Fruit fly (Drosophila melanogaster) whole organism, embryonic: Measurements from ENCODE around the gene CG33331.

ENCODE experiments used
- Abd-B ChIP-seq: fragments of 200-800 bp; sonication (Bioruptor generic); optimal IDR thresholded peaks from 2 replicates; lab custom pipeline; 2018; ENCODE audit warnings: missing biosample characterization, mild to moderate bottlenecking, missing genetic modification characterization, moderate library complexity
- CG10543 ChIP-seq: fragments of 200-800 bp; sonication (Bioruptor generic); optimal IDR thresholded peaks from 3 replicates; lab custom pipeline; 2017; ENCODE audit warnings: missing biosample characterization, mild to moderate bottlenecking, missing genetic modification characterization, moderate library complexity
- CG11398 ChIP-seq: fragments of 200-800 bp; sonication (Bioruptor generic); optimal IDR thresholded peaks from 2 replicates; lab custom pipeline; 2016; ENCODE audit warnings: missing biosample characterization, missing genetic modification characterization
- CG12155 ChIP-seq: fragments of 200-800 bp; sonication (Bioruptor generic); optimal IDR thresholded peaks from 3 replicates; lab custom pipeline; 2016; ENCODE audit warnings: missing biosample characterization, missing genetic modification characterization
- CG12942 ChIP-seq: fragments of 200-800 bp; sonication (Bioruptor generic); optimal IDR thresholded peaks from 3 replicates; lab custom pipeline; 2016; ENCODE audit warnings: missing biosample characterization, missing genetic modification characterization
- CG13287 ChIP-seq: fragments of 200-800 bp; sonication (Bioruptor generic); IDR thresholded peaks from 2 replicates; pipeline ENCODE4 v1.3.6; 2022; ENCODE audit warnings: missing biosample characterization, missing genetic modification characterization; ENCODE audit not compliant: partially characterized antibody
- CG1602 ChIP-seq: fragments of 200-800 bp; sonication (Bioruptor generic); optimal IDR thresholded peaks from 3 replicates; lab custom pipeline; 2016; ENCODE audit warnings: missing biosample characterization, missing genetic modification characterization
- CG17385 ChIP-seq: fragments of 200-800 bp; sonication (Bioruptor generic); optimal IDR thresholded peaks from 3 replicates; lab custom pipeline; 2018; ENCODE audit warnings: missing biosample characterization, mild to moderate bottlenecking, missing genetic modification characterization
- CG18599 ChIP-seq: fragments of 200-800 bp; sonication (Bioruptor generic); optimal IDR thresholded peaks from 3 replicates; lab custom pipeline; 2017; ENCODE audit warnings: missing biosample characterization, missing genetic modification characterization, mild to moderate bottlenecking, moderate library complexity, missing genetic modification reagents
- CG2889 ChIP-seq: fragments of 200-800 bp; sonication (Bioruptor generic); IDR thresholded peaks from 3 replicates; pipeline ENCODE4 v1.3.6; 2022; ENCODE audit warnings: missing biosample characterization, missing genetic modification characterization
- CG30020 ChIP-seq: fragments of 200-800 bp; optimal IDR thresholded peaks from 2 replicates; lab custom pipeline; 2019; ENCODE audit warnings: missing biosample characterization, mild to moderate bottlenecking, missing genetic modification characterization, moderate library complexity
- CG34224 ChIP-seq: fragments of 200-800 bp; sonication (Bioruptor generic); IDR thresholded peaks from 3 replicates; pipeline ENCODE4 v1.3.6; 2022; ENCODE audit warnings: missing biosample characterization, missing genetic modification characterization; ENCODE audit not compliant: partially characterized antibody
- CG34376 ChIP-seq: fragments of 200-800 bp; sonication (Bioruptor generic); optimal IDR thresholded peaks from 2 replicates; lab custom pipeline; 2018; ENCODE audit warnings: missing biosample characterization, mild to moderate bottlenecking, missing genetic modification characterization
- CG34422 ChIP-seq: fragments of 200-800 bp; sonication (Bioruptor generic); IDR thresholded peaks from 3 replicates; pipeline ENCODE4 v1.3.6; 2022; ENCODE audit warnings: missing biosample characterization, missing genetic modification characterization
- CG4360 ChIP-seq: fragments of 200-800 bp; sonication (Bioruptor generic); IDR thresholded peaks from 2 replicates; pipeline ENCODE4 v1.3.6; 2022; ENCODE audit warnings: missing biosample characterization, missing genetic modification characterization
- CG6683 ChIP-seq: fragments of 200-800 bp; sonication (Bioruptor generic); optimal IDR thresholded peaks from 2 replicates; lab custom pipeline; 2017; ENCODE audit warnings: missing biosample characterization, mild to moderate bottlenecking, missing genetic modification characterization, missing genetic modification reagents
- CG6689 ChIP-seq: fragments of 200-800 bp; sonication (Bioruptor generic); IDR thresholded peaks from 2 replicates; pipeline ENCODE4 v1.3.6; 2022; ENCODE audit warnings: missing biosample characterization, missing genetic modification characterization
- CG9609 ChIP-seq: fragments of 200-800 bp; sonication (Bioruptor generic); optimal IDR thresholded peaks from 3 replicates; lab custom pipeline; 2016; ENCODE audit warnings: missing biosample characterization, missing genetic modification characterization
- D19A ChIP-seq: fragments of 200-800 bp; optimal IDR thresholded peaks from 3 replicates; lab custom pipeline; 2019; ENCODE audit warnings: missing biosample characterization, mild to moderate bottlenecking, missing genetic modification characterization, moderate library complexity
- Dip2 ChIP-seq: fragments of 200-800 bp; sonication (Bioruptor generic); IDR thresholded peaks from 2 replicates; pipeline ENCODE4 v1.3.6; 2022; ENCODE audit warnings: missing biosample characterization, missing genetic modification characterization
- Fer1 ChIP-seq: fragments of 200-800 bp; sonication (Bioruptor generic); optimal IDR thresholded peaks from 2 replicates; lab custom pipeline; 2017; ENCODE audit warnings: missing biosample characterization, mild to moderate bottlenecking, missing genetic modification characterization
- HLH4C ChIP-seq: fragments of 200-800 bp; sonication (Bioruptor generic); IDR thresholded peaks from 3 replicates; pipeline ENCODE4 v1.3.6; 2022; ENCODE audit warnings: missing biosample characterization, missing genetic modification characterization; ENCODE audit not compliant: partially characterized antibody
- Hmx ChIP-seq: fragments of 200-800 bp; sonication (Bioruptor generic); optimal IDR thresholded peaks from 2 replicates; lab custom pipeline; 2016; ENCODE audit warnings: missing biosample characterization, missing genetic modification characterization
- Mes4 ChIP-seq: fragments of 200-800 bp; sonication (Bioruptor generic); optimal IDR thresholded peaks from 2 replicates; lab custom pipeline; 2016; ENCODE audit warnings: missing biosample characterization, missing genetic modification characterization
- Mrtf ChIP-seq: fragments of 200-800 bp; sonication (Bioruptor generic); IDR thresholded peaks from 3 replicates; pipeline ENCODE4 v1.3.6; 2022; ENCODE audit warnings: missing biosample characterization, missing genetic modification characterization
- Nf-YB ChIP-seq: fragments of 200-800 bp; sonication (Bioruptor generic); optimal IDR thresholded peaks from 3 replicates; lab custom pipeline; 2019; ENCODE audit warnings: missing biosample characterization, mild to moderate bottlenecking, missing genetic modification characterization, moderate library complexity
- Pdp1 ChIP-seq, 2 experiments: fragments of 200-800 bp; sonication (Bioruptor generic); optimal IDR thresholded peaks; 3 replicates each; lab custom pipeline; 2016; ENCODE audit warnings: missing biosample characterization in 2 of 2, missing genetic modification characterization in 2 of 2, mild to moderate bottlenecking in 1 of 2, moderate library complexity in 1 of 2
- Ravus ChIP-seq: fragments of 200-800 bp; sonication (Bioruptor generic); IDR thresholded peaks from 2 replicates; pipeline ENCODE4 v1.3.6; 2022; ENCODE audit warnings: missing biosample characterization, missing genetic modification characterization
- Rfx ChIP-seq: fragments of 200-800 bp; sonication (Bioruptor generic); IDR thresholded peaks from 2 replicates; pipeline ENCODE4 v1.3.6; 2022; ENCODE audit warnings: missing biosample characterization, missing genetic modification characterization
- Sox100B ChIP-seq: fragments of 200-800 bp; sonication (Bioruptor generic); optimal IDR thresholded peaks from 3 replicates; lab custom pipeline; 2018; ENCODE audit warnings: missing biosample characterization, mild to moderate bottlenecking, missing genetic modification characterization
- Trl ChIP-seq, 3 experiments: fragments of >200 bp in 2 of 3; fragments of 200-800 bp in 1 of 3; sonication (Bioruptor generic) in 1 of 3; optimal IDR thresholded peaks; 2 replicates in 1 of 3; 3 replicates in 2 of 3; lab custom pipeline; 2016 to 2017; ENCODE audit warnings: missing biosample characterization in 1 of 3, missing genetic modification characterization in 1 of 3
- Usf ChIP-seq: fragments of 200-800 bp; sonication (Bioruptor generic); optimal IDR thresholded peaks from 2 replicates; lab custom pipeline; 2017; ENCODE audit warnings: missing genotype, missing biosample characterization, missing genetic modification characterization
- YL-1 ChIP-seq: fragments of 200-800 bp; sonication (Bioruptor generic); optimal IDR thresholded peaks from 3 replicates; lab custom pipeline; 2017; ENCODE audit warnings: missing biosample characterization, mild to moderate bottlenecking, missing genetic modification characterization
- abd-A ChIP-seq: fragments of 200-800 bp; sonication (Bioruptor generic); optimal IDR thresholded peaks from 3 replicates; lab custom pipeline; 2019; ENCODE audit warnings: missing biosample characterization, mild to moderate bottlenecking, missing genetic modification characterization, moderate library complexity
- al ChIP-seq: fragments of 200-800 bp; sonication (Bioruptor generic); IDR thresholded peaks from 2 replicates; pipeline ENCODE4 v1.3.6; 2022; ENCODE audit warnings: missing biosample characterization, missing genetic modification characterization
- chm ChIP-seq: fragments of 200-800 bp; sonication (Bioruptor generic); IDR thresholded peaks from 2 replicates; pipeline ENCODE4 v1.3.6; 2022; ENCODE audit warnings: missing biosample characterization, missing genetic modification characterization
- crol ChIP-seq: fragments of 200-800 bp; sonication (Bioruptor generic); IDR thresholded peaks from 2 replicates; pipeline ENCODE4 v1.3.6; 2022; ENCODE audit warnings: missing biosample characterization, missing genetic modification characterization
- emc ChIP-seq: fragments of 200-800 bp; sonication (Bioruptor generic); optimal IDR thresholded peaks from 2 replicates; lab custom pipeline; 2016; ENCODE audit warnings: missing biosample characterization, missing genetic modification characterization
- fu2 ChIP-seq: fragments of 200-800 bp; sonication (Bioruptor generic); optimal IDR thresholded peaks from 2 replicates; lab custom pipeline; 2016; ENCODE audit warnings: missing biosample characterization, missing genetic modification characterization
- mam ChIP-seq: fragments of 200-800 bp; sonication (Bioruptor generic); optimal IDR thresholded peaks from 3 replicates; lab custom pipeline; 2016; ENCODE audit warnings: missing biosample characterization, missing genetic modification characterization
- nerfin-1 ChIP-seq: fragments of 200-800 bp; sonication (Bioruptor generic); optimal IDR thresholded peaks from 3 replicates; lab custom pipeline; 2019; ENCODE audit warnings: missing biosample characterization, mild to moderate bottlenecking, missing genetic modification characterization, moderate library complexity
- pfk ChIP-seq: fragments of 200-800 bp; sonication (Bioruptor generic); optimal IDR thresholded peaks from 2 replicates; lab custom pipeline; 2018; ENCODE audit warnings: missing biosample characterization, mild to moderate bottlenecking, missing genetic modification characterization, moderate library complexity
- repo ChIP-seq: fragments of 200-800 bp; sonication (Bioruptor generic); optimal IDR thresholded peaks from 2 replicates; lab custom pipeline; 2016; ENCODE audit warnings: missing biosample characterization, missing genetic modification characterization
- ro ChIP-seq: fragments of 200-800 bp; sonication (Bioruptor generic); IDR thresholded peaks from 2 replicates; pipeline ENCODE4 v1.3.6; 2022; ENCODE audit warnings: missing biosample characterization, missing genetic modification characterization
- scrt ChIP-seq: fragments of 200-800 bp; sonication (Bioruptor generic); optimal IDR thresholded peaks from 2 replicates; lab custom pipeline; 2018; ENCODE audit warnings: missing biosample characterization, mild to moderate bottlenecking, missing genetic modification characterization, moderate library complexity
- twi ChIP-seq: fragments of 200-800 bp; optimal IDR thresholded peaks from 2 replicates; lab custom pipeline; 2019; ENCODE audit warnings: missing biosample characterization, mild to moderate bottlenecking, missing genetic modification characterization, moderate library complexity
- wor ChIP-seq: fragments of 200-800 bp; sonication (Bioruptor generic); IDR thresholded peaks from 2 replicates; pipeline ENCODE4 v1.3.6; 2022; ENCODE audit warnings: missing biosample characterization, missing genetic modification characterization

Gene CG33331

DNA sequence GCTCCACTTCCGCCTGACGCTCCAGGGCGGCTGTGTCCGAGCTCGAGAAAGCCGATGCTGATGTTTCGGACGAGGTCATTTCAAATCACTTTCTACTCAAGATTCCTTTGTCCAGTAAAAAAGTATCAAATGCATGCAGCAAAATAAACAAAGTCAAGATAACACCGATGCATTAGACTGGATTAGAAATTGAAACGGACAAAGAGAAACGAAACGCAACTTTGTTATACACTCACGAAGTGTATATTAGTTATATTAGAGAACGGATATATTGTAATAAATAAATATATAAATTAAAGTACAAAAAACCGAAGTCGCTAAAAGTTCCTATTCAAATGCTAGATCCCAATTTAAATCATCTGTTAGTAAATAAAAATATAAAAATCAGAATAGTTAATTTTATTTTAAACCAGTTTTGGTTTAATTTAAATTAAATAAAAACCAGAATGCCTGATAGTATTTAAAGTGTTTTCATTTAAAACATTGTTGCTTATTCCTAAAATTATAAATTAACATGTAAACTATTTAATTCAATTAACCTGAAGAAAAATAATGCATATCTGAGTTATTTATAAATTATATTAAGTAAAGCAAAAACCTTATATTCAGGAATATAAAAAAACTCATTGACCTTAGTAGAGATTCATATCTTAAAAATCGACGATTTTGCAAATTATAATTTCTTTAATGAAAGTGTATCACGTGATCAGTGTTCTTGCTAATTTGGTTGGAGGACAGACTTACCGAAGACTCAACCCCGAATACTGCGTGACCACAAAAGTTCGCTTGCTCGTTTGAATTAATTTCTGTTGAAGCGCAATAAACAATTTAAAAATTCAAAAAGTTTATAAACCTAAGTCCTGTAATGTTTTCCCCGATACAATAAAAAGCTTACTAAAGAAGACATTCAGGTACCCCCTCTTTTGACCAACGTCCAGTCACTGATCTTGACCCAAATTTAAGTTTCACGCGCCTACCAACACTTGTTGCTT is 7.8 kb downstream of the CG33331 start, which contains the start of gene Dph2 (continued):
- TF ChIP-seq CG12155 (peak; percentile 35), Mes4 (GFP tag; lab: Kevin White, UChicago) (no peak), nerfin-1 (tag; lab: Kevin White, UChicago) (peak; percentile 57), Mrtf (GFP tag; lab: Robert Waterston, UW) (peak; percentile 47; the same call in 1 of the 3 replicates), wor (GFP tag; lab: Robert Waterston, UW) (0 out of 2 replicates have a peak, but pooled peaks have one; percentile 16), Abd-B (GFP tag; lab: Kevin White, UChicago) (peak; percentile 78), CG6689 (GFP tag; lab: Robert Waterston, UW) (peak; percentile 75), CG17385 (GFP tag; lab: Kevin White, UChicago) (peak; percentile 65), twi (tag; lab: Kevin White, UChicago) (peak; percentile 39), YL-1 (GFP tag; lab: Kevin White, UChicago) (peak; percentile 25), repo (peak; percentile 11), scrt (GFP tag; lab: Kevin White, UChicago) (peak; percentile 25), CG18599 (no peak), CG34376 (GFP tag; lab: Kevin White, UChicago) (peak; percentile 17), CG34422 (GFP tag; lab: Robert Waterston, UW) (peak; percentile 73), abd-A (tag; lab: Kevin White, UChicago) (no peak), crol (GFP tag; lab: Robert Waterston, UW) (no peak), pfk (GFP tag; lab: Kevin White, UChicago) (peak; percentile 98), D19A (tag; lab: Kevin White, UChicago) (peak; percentile 99), CG34224 (GFP tag; lab: Robert Waterston, UW) (no peak), CG6683 (GFP tag; lab: Kevin White, UChicago) (peak; percentile 39), Nf-YB (GFP tag; lab: Kevin White, UChicago) (peak; percentile 67), Fer1 (GFP tag; lab: Kevin White, UChicago) (peak; percentile 54), CG1602 (GFP tag; lab: Kevin White, UChicago) (peak; percentile 60), HLH4C (GFP tag; lab: Robert Waterston, UW) (no peak), ro (GFP tag; lab: Robert Waterston, UW) (peak; percentile 22; the same call in 1 of the 2 replicates), CG11398 (no peak), CG12942 (GFP tag; lab: Kevin White, UChicago) (peak; percentile 44), Hmx (GFP tag; lab: Kevin White, UChicago) (no peak), CG4360 (GFP tag; lab: Robert Waterston, UW) (no peak), Trl (optimal IDR thresholded peaks at IDR 0.05; lab: Kevin White, UChicago) (no peak), Trl (GFP tag; optimal IDR thresholded peaks at IDR 0.05; lab: Kevin White, UChicago) (peak; percentile 20), CG10543 (peak; percentile 42), CG30020 (tag; lab: Kevin White, UChicago) (peak; percentile 98), Rfx (GFP tag; lab: Robert Waterston, UW) (peak; percentile 86), Usf (GFP tag; lab: Kevin White, UChicago) (peak; percentile 100), CG2889 (GFP tag; lab: Robert Waterston, UW) (peak; percentile 65; the same call in 2 of the 3 replicates), chm (GFP tag; lab: Robert Waterston, UW) (peak; percentile 35; the same call in 1 of the 2 replicates), al (peak; percentile 74), fu2 (GFP tag; lab: Kevin White, UChicago) (peak; percentile 17), emc (GFP tag; lab: Kevin White, UChicago) (no peak), CG9609 (GFP tag; lab: Kevin White, UChicago) (peak; percentile 3), Ravus (GFP tag; lab: Robert Waterston, UW) (peak; percentile 44), CG13287 (GFP tag; lab: Robert Waterston, UW) (peak; percentile 6; the same call in 1 of the 2 replicates), Sox100B (peak; percentile 79), Pdp1 (GFP tag; optimal IDR thresholded peaks at IDR 0.05; lab: Kevin White, UChicago) (peak; percentile 26 to 39), mam (GFP tag; lab: Kevin White, UChicago) (peak; percentile 30), Dip2 (GFP tag; lab: Robert Waterston, UW) (no peak)
